Worm (Caenorhabditis elegans): ENCODE measurements around the gene R04F11.2.

DNA sequence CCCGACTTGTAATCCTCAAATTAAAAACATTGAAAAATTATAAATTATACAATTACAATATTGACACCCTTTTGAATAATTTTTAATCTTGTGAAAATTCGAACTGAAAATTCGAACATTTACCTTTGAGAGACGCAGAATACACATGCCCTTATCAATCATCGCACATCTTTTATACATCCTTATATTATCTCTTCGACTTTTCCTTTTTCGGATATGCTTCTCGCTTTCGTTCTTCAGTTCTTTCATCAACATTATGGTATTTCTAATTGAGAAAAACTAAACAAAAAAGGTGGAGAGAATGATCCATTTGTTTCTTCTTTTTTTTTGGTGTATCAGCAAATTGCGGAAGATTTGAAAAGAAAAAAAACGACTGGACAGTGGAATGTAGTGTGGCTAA, 31.2 kb downstream of the R04F11.2 start:
- TF ChIP-seq tbx-37 (GFP tag; conservative IDR thresholded peaks at IDR 0.05) (no peak), ama-1 (optimal IDR thresholded peaks at IDR 0.05) (no peak), flt-1 (GFP tag; IDR thresholded peaks at IDR 0.05) (no peak), hnd-1 (tag; optimal IDR thresholded peaks at IDR 0.05) (no peak), hmbx-1 (tag; optimal IDR thresholded peaks at IDR 0.05) (no peak), ceh-36 (tag; optimal IDR thresholded peaks at IDR 0.05) (no peak), scrt-1 (GFP tag; IDR thresholded peaks at IDR 0.05) (no peak), ets-7 (tag; optimal IDR thresholded peaks at IDR 0.05) (no peak)

Measured in whole organism, early embryonic.